Worm (Caenorhabditis elegans): ENCODE measurements around the gene pgl-1.

DNA sequence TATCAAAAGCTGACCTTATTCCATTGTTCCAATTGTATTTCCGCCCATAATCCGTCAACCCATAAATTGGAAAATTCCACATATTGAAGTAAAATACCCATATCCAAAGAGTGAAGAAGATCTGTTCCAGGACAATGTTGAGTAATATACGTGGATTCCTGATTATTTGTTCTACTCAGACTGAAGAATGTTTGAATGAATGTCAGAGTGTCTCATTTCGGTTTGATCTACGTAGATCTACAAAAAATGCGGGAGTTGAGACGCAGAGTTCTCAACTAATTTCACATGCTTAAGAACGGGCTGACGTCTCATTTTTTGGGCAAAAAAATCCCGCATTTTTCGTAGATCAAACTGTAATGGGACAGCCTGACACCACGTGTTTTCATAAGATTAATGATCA, 4.7 kb downstream of the pgl-1 start, which contains the start of gene nhr-249:
- TF ChIP-seq isw-1 (GFP tag; IDR thresholded peaks at IDR 0.05) (no peak), unc-62 (GFP tag; optimal IDR thresholded peaks at IDR 0.05) (no peak)

Measured in whole organism, L1 larva.